Worm (Caenorhabditis elegans): ENCODE results near the gene F18C5.9.

The F18C5.9 gene

ce11 chrII:6565077-6565476 is 1.9 kb upstream of the F18C5.9 start, which contains the start of gene mpz-3 (continued):
- TF ChIP-seq attf-5 (GFP tag; optimal IDR thresholded peaks at IDR 0.05) (peak; percentile 30), cebp-1 (GFP tag; IDR thresholded peaks at IDR 0.05) (no peak), cebp-1 (tag; optimal IDR thresholded peaks at IDR 0.05) (no peak), fkh-3 (tag; optimal IDR thresholded peaks at IDR 0.05) (no peak), ZK185.1 (tag; optimal IDR thresholded peaks at IDR 0.05; ENCODE audit: poor library complexity, severe bottlenecking) (peak; percentile 17), Y53F4B.3 (GFP tag; IDR thresholded peaks at IDR 0.05) (no peak), hmg-20 (GFP tag; IDR thresholded peaks at IDR 0.05) (no peak), efl-1 (GFP tag; optimal IDR thresholded peaks at IDR 0.05) (peak; percentile 1), madf-3 (GFP tag; IDR thresholded peaks at IDR 0.05) (no peak), unc-62 (GFP tag; optimal IDR thresholded peaks at IDR 0.05) (no peak)

- TF ChIP-seq F33H1.4 (GFP tag; IDR thresholded peaks at IDR 0.05) (no peak), ztf-3 (GFP tag; optimal IDR thresholded peaks at IDR 0.05) (no peak)
These were observed 1.8 kb downstream of the F18C5.9 start, which contains the start of gene sra-27 for ce11 chrII:6568707-6569106. Gene sra-27, plus strand, starts transcription at chrII:6569007.

- TF ChIP-seq akir-1 (GFP tag; optimal IDR thresholded peaks at IDR 0.05), result no peak
- TF ChIP-seq Y67H2A.10 (GFP tag; conservative IDR thresholded peaks at IDR 0.05), result no peak
- no peak for TF ChIP-seq nhr-90 (tag; optimal IDR thresholded peaks at IDR 0.05)
- TF ChIP-seq cebp-1 (GFP tag; IDR thresholded peaks at IDR 0.05), result no peak
- TF ChIP-seq cebp-1 (tag; optimal IDR thresholded peaks at IDR 0.05), result no peak
- TF ChIP-seq ztf-25 (GFP tag; IDR thresholded peaks at IDR 0.05), result no peak
- TF ChIP-seq F22D6.2 (tag; optimal IDR thresholded peaks at IDR 0.05), result no peak
These were observed 6.7 kb downstream of the F18C5.9 start, which contains the start of gene sra-28 for ce11 chrII:6573677-6574076. Gene sra-28, minus strand, starts transcription at chrII:6573777.

- no peak for TF ChIP-seq lin-54 (GFP tag; optimal IDR thresholded peaks at IDR 0.05)
- TF ChIP-seq pha-4 (tag; optimal IDR thresholded peaks at IDR 0.05), result no peak
- no peak for TF ChIP-seq ceh-79 (tag; optimal IDR thresholded peaks at IDR 0.05)
- no peak for TF ChIP-seq mes-4 (tag; optimal IDR thresholded peaks at IDR 0.05)
- no peak for TF ChIP-seq ccch-3 (GFP tag; optimal IDR thresholded peaks at IDR 0.05)
- TF ChIP-seq B0019.2 (GFP tag; conservative IDR thresholded peaks at IDR 0.05), result no peak
- TF ChIP-seq lsl-1 (GFP tag; optimal IDR thresholded peaks at IDR 0.05), result no peak
- no peak for TF ChIP-seq F22D6.2 (tag; optimal IDR thresholded peaks at IDR 0.05)
- TF ChIP-seq rec-8 (tag; optimal IDR thresholded peaks at IDR 0.05), result no peak
- no peak for TF ChIP-seq B0035.1 (tag; optimal IDR thresholded peaks at IDR 0.05)
- TF ChIP-seq ztf-18 (tag; optimal IDR thresholded peaks at IDR 0.05), result no peak
- TF ChIP-seq athp-1 (tag; optimal IDR thresholded peaks at IDR 0.05), result no peak
- no peak for TF ChIP-seq chd-7 (tag; optimal IDR thresholded peaks at IDR 0.05)
- no peak for TF ChIP-seq ama-1 (optimal IDR thresholded peaks at IDR 0.05)
- no peak for TF ChIP-seq ama-1 (GFP tag; optimal IDR thresholded peaks at IDR 0.05)
- no peak for TF ChIP-seq nhr-90 (tag; optimal IDR thresholded peaks at IDR 0.05)
- TF ChIP-seq fkh-3 (tag; optimal IDR thresholded peaks at IDR 0.05), result no peak
- no peak for TF ChIP-seq egrh-3 (GFP tag; IDR thresholded peaks at IDR 0.05)
- no peak for TF ChIP-seq C17E4.6 (GFP tag; IDR thresholded peaks at IDR 0.05)
These were observed 8.7 kb downstream of the F18C5.9 start, which contains the start of gene sra-29 for ce11 chrII:6575647-6576046. Gene sra-29, minus strand, starts transcription at chrII:6575747.

- TF ChIP-seq fkh-3 (tag; optimal IDR thresholded peaks at IDR 0.05) (no peak), pha-4 (tag; optimal IDR thresholded peaks at IDR 0.05) (no peak), attf-6 (GFP tag; IDR thresholded peaks at IDR 0.05) (no peak), hlh-12 (tag; optimal IDR thresholded peaks at IDR 0.05) (no peak), F52B5.7 (tag; optimal IDR thresholded peaks at IDR 0.05) (no peak), F55B11.4 (tag; optimal IDR thresholded peaks at IDR 0.05; ENCODE audit: borderline replicate concordance, insufficient read depth) (no peak), rec-8 (tag; optimal IDR thresholded peaks at IDR 0.05) (no peak)
These were observed 11.4 kb downstream of the F18C5.9 start, which contains the start of gene sra-31 for ce11 chrII:6578378-6578777. Gene sra-31, minus strand, starts transcription at chrII:6578478.

All from whole organism, young adult.